Worm (Caenorhabditis elegans) whole organism, L4 larva: Measurements from ENCODE around the gene ecps-1.

Experiments used
- ama-1 ChIP-seq: fragments of 150-350 bp; optimal IDR thresholded peaks from 2 replicates; lab custom pipeline; 2014; ENCODE audit warnings: inconsistent platforms, mixed read lengths
- ceh-82 ChIP-seq: sonication (generic microtip); optimal IDR thresholded peaks from 2 replicates; lab custom pipeline; 2017; ENCODE audit warnings: missing biosample characterization, missing genetic modification characterization
- dpl-1 ChIP-seq: fragments of 150-350 bp; optimal IDR thresholded peaks from 2 replicates; lab custom pipeline; 2014; ENCODE audit warnings: missing biosample characterization, missing genetic modification reagents, missing genetic modification characterization
- dve-1 ChIP-seq: sonication (generic microtip); optimal IDR thresholded peaks from 2 replicates; lab custom pipeline; 2017; ENCODE audit warnings: antibody characterized with exemption, mild to moderate bottlenecking, missing genetic modification characterization, missing compliant biosample characterization; ENCODE audit not compliant: insufficient read depth
- egl-27 ChIP-seq: sonication (generic microtip); optimal IDR thresholded peaks from 3 replicates; lab custom pipeline; 2017; ENCODE audit warnings: missing biosample characterization, missing genetic modification reagents, missing genetic modification characterization
- fkh-10 ChIP-seq: fragments of 150-350 bp; optimal IDR thresholded peaks from 2 replicates; lab custom pipeline; 2014; ENCODE audit warnings: missing biosample characterization, missing genetic modification reagents, missing genetic modification characterization
- lir-3 ChIP-seq: sonication (generic microtip); optimal IDR thresholded peaks from 2 replicates; lab custom pipeline; 2016; ENCODE audit warnings: mild to moderate bottlenecking, missing genetic modification characterization, missing compliant biosample characterization
- madf-9 ChIP-seq: fragments of 200-800 bp; sonication (Bioruptor generic); conservative IDR thresholded peaks from 2 replicates; pipeline ENCODE4 v1.3.6; 2022; ENCODE audit warnings: missing genetic modification reagents, missing genetic modification characterization, missing compliant biosample characterization
- nhr-6 ChIP-seq: fragments of 150-350 bp; optimal IDR thresholded peaks from 2 replicates; lab custom pipeline; 2014; ENCODE audit warnings: missing biosample characterization, missing genetic modification characterization
- pha-4 ChIP-seq, 2 experiments: fragments of 150-350 bp in 1 of 2; fragments of 200-800 bp in 1 of 2; sonication (Bioruptor generic) in 1 of 2; IDR thresholded peaks in 1 of 2; optimal IDR thresholded peaks in 1 of 2; 2 replicates each; pipeline versions ENCODE4 v1.3.6 to Lab custom; 2014 to 2022; ENCODE audit warnings: missing genetic modification characterization in 2 of 2, missing genetic modification reagents in 2 of 2, missing biosample characterization in 1 of 2, missing compliant biosample characterization in 1 of 2
- unc-39 ChIP-seq: sonication (generic microtip); optimal IDR thresholded peaks from 2 replicates; lab custom pipeline; 2017; ENCODE audit warnings: missing biosample characterization, missing genetic modification characterization
- unc-62 ChIP-seq, 3 experiments: fragments of 150-350 bp in 1 of 3; sonication (generic microtip); optimal IDR thresholded peaks in 2 of 3; peaks in 1 of 3; 1 replicate in 1 of 3; 2 replicates in 2 of 3; lab custom pipeline; 2014 to 2017; ENCODE audit warnings: missing biosample characterization in 3 of 3, missing genetic modification characterization in 3 of 3, missing genetic modification reagents in 3 of 3, missing genotype in 1 of 3

ce11 chrIII:10421680-10422079 lies 38.7 kb downstream of the ecps-1 start:
- no peak for TF ChIP-seq madf-9 (GFP tag; lab: Robert Waterston, UW)
- no peak for TF ChIP-seq unc-62 (GFP tag; optimal IDR thresholded peaks at IDR 0.05 in 1 of 2; lab: Kevin White, UChicago)
- TF ChIP-seq unc-62 (tag; optimal IDR thresholded peaks at IDR 0.05; lab: Kevin White, UChicago) = no peak
- TF ChIP-seq unc-39 (tag; lab: Kevin White, UChicago) = no peak
- TF ChIP-seq dve-1 = no peak
- TF ChIP-seq fkh-10 = no peak
- no peak for TF ChIP-seq dpl-1 (GFP tag; lab: Kevin White, UChicago)
- no peak for TF ChIP-seq lir-3
- no peak for TF ChIP-seq nhr-6 (tag; lab: Kevin White, UChicago)
- no peak for TF ChIP-seq pha-4 (GFP tag; IDR thresholded peaks at IDR 0.05; lab: Robert Waterston, UW)
- no peak for TF ChIP-seq pha-4 (tag; optimal IDR thresholded peaks at IDR 0.05; lab: Kevin White, UChicago)
- TF ChIP-seq egl-27 (tag; lab: Kevin White, UChicago) = no peak
- no peak for TF ChIP-seq ceh-82 (tag; lab: Kevin White, UChicago)
- no peak for TF ChIP-seq ama-1 (lab: Kevin White, UChicago)
